Worm (Caenorhabditis elegans): Measurements from ENCODE around the gene fndc-1.

- TF ChIP-seq ets-7 (tag; optimal IDR thresholded peaks at IDR 0.05), result no peak
- TF ChIP-seq ama-1 (optimal IDR thresholded peaks at IDR 0.05), result no peak
- TF ChIP-seq flt-1 (GFP tag; IDR thresholded peaks at IDR 0.05), result no peak
- TF ChIP-seq ceh-36 (tag; optimal IDR thresholded peaks at IDR 0.05), result no peak
- TF ChIP-seq scrt-1 (GFP tag; IDR thresholded peaks at IDR 0.05), result no peak
- TF ChIP-seq hmg-4 (GFP tag; optimal IDR thresholded peaks at IDR 0.05), result no peak
- no peak for TF ChIP-seq tbx-11 (GFP tag; IDR thresholded peaks at IDR 0.05)
- no peak for TF ChIP-seq pes-1 (GFP tag; IDR thresholded peaks at IDR 0.05)
- TF ChIP-seq hnd-1 (tag; optimal IDR thresholded peaks at IDR 0.05), result no peak
- TF ChIP-seq F13C5.2 (tag; optimal IDR thresholded peaks at IDR 0.05), result no peak
- no peak for TF ChIP-seq tra-4 (tag; optimal IDR thresholded peaks at IDR 0.05)
- TF ChIP-seq ceh-13 (GFP tag; optimal IDR thresholded peaks at IDR 0.05), result no peak
Measured at ce11 chrII:11259766-11260165, 22.6 kb upstream of the fndc-1 start.
